Fruit fly (Drosophila melanogaster) whole organism, embryonic: ENCODE data around the gene CG43707.
A peak's percentile ranks its signal among the peaks of the same experiment; 100 is the strongest.

ENCODE experiments used
- ATbp ChIP-seq: fragments of 200-800 bp; sonication (Bioruptor generic); optimal IDR thresholded peaks from 2 replicates; lab custom pipeline; 2017; ENCODE audit warnings: missing biosample characterization, mild to moderate bottlenecking, missing genetic modification characterization, missing genetic modification reagents
- Abd-B ChIP-seq: fragments of 200-800 bp; sonication (Bioruptor generic); optimal IDR thresholded peaks from 2 replicates; lab custom pipeline; 2018; ENCODE audit warnings: missing biosample characterization, mild to moderate bottlenecking, missing genetic modification characterization, moderate library complexity
- Asciz ChIP-seq: fragments of 200-800 bp; sonication (Bioruptor generic); optimal IDR thresholded peaks from 2 replicates; lab custom pipeline; 2017; ENCODE audit warnings: missing biosample characterization, mild to moderate bottlenecking, missing genetic modification characterization, missing genetic modification reagents
- Atf-2 ChIP-seq: fragments of 200-800 bp; sonication (Bioruptor generic); optimal IDR thresholded peaks from 2 replicates; lab custom pipeline; 2016; ENCODE audit warnings: missing biosample characterization, missing genetic modification characterization
- Atf3 ChIP-seq: fragments of 200-800 bp; sonication (Bioruptor generic); optimal IDR thresholded peaks from 3 replicates; lab custom pipeline; 2016; ENCODE audit warnings: missing biosample characterization, missing genetic modification characterization
- BEAF-32 ChIP-seq: fragments of 200-800 bp; sonication (Bioruptor generic); optimal IDR thresholded peaks from 3 replicates; lab custom pipeline; 2017; ENCODE audit warnings: missing biosample characterization, missing genetic modification characterization, mild to moderate bottlenecking, moderate library complexity, missing genetic modification reagents
- CG10565 ChIP-seq: fragments of 200-800 bp; sonication (Bioruptor generic); optimal IDR thresholded peaks from 3 replicates; lab custom pipeline; 2016; ENCODE audit warnings: missing biosample characterization, mild to moderate bottlenecking, missing genetic modification characterization
- CG10959 ChIP-seq: fragments of 200-800 bp; sonication (Bioruptor generic); IDR thresholded peaks from 2 replicates; pipeline ENCODE4 v1.3.6; 2022; ENCODE audit warnings: missing biosample characterization, missing genetic modification characterization
- CG12236 ChIP-seq: fragments of 200-800 bp; sonication (Bioruptor generic); optimal IDR thresholded peaks from 2 replicates; lab custom pipeline; 2016; ENCODE audit warnings: missing biosample characterization, missing genetic modification characterization
- CG1233 ChIP-seq: fragments of 200-800 bp; sonication (Bioruptor generic); optimal IDR thresholded peaks from 4 replicates; lab custom pipeline; 2018; ENCODE audit warnings: missing biosample characterization, mild to moderate bottlenecking, missing genetic modification characterization
- CG13424 ChIP-seq: fragments of 200-800 bp; sonication (Bioruptor generic); optimal IDR thresholded peaks from 2 replicates; lab custom pipeline; 2019; ENCODE audit warnings: missing biosample characterization, mild to moderate bottlenecking, missing genetic modification characterization, moderate library complexity
- CG14710 ChIP-seq: fragments of 200-800 bp; sonication (Bioruptor generic); optimal IDR thresholded peaks from 3 replicates; lab custom pipeline; 2019; ENCODE audit warnings: missing biosample characterization, mild to moderate bottlenecking, missing genetic modification characterization, moderate library complexity
- CG16863 ChIP-seq: fragments of 200-800 bp; sonication (Bioruptor generic); optimal IDR thresholded peaks from 3 replicates; lab custom pipeline; 2016; ENCODE audit warnings: missing biosample characterization, missing genetic modification characterization
- CG17328 ChIP-seq: fragments of 200-800 bp; sonication (Bioruptor generic); IDR thresholded peaks from 2 replicates; pipeline ENCODE4 v1.3.6; 2022; ENCODE audit warnings: missing biosample characterization, missing genetic modification characterization
- CG31388 ChIP-seq: fragments of 200-800 bp; sonication (Bioruptor generic); optimal IDR thresholded peaks from 2 replicates; lab custom pipeline; 2016; ENCODE audit warnings: missing biosample characterization, missing genetic modification characterization
- CG34422 ChIP-seq: fragments of 200-800 bp; sonication (Bioruptor generic); IDR thresholded peaks from 3 replicates; pipeline ENCODE4 v1.3.6; 2022; ENCODE audit warnings: missing biosample characterization, missing genetic modification characterization
- CG4424 ChIP-seq: fragments of 200-800 bp; sonication (Bioruptor generic); optimal IDR thresholded peaks from 3 replicates; lab custom pipeline; 2016; ENCODE audit warnings: missing biosample characterization, missing genetic modification characterization
- CG5953 ChIP-seq: fragments of 200-800 bp; sonication (Bioruptor generic); IDR thresholded peaks from 2 replicates; pipeline ENCODE4 v1.3.6; 2022; ENCODE audit warnings: missing biosample characterization, missing genetic modification characterization
- CG7357 ChIP-seq: fragments of 200-800 bp; sonication (Bioruptor generic); IDR thresholded peaks from 3 replicates; pipeline ENCODE4 v1.3.6; 2022; ENCODE audit warnings: missing biosample characterization, missing genetic modification characterization
- CG7556 ChIP-seq: fragments of 200-800 bp; sonication (Bioruptor generic); optimal IDR thresholded peaks from 2 replicates; lab custom pipeline; 2017; ENCODE audit warnings: missing biosample characterization, mild to moderate bottlenecking, missing genetic modification characterization
- CG7786 ChIP-seq: fragments of 200-800 bp; sonication (Bioruptor generic); optimal IDR thresholded peaks from 2 replicates; lab custom pipeline; 2016; ENCODE audit warnings: missing biosample characterization, missing genetic modification characterization
- CG9932 ChIP-seq: fragments of 200-800 bp; sonication (Bioruptor generic); IDR thresholded peaks from 2 replicates; pipeline ENCODE4 v1.3.6; 2022; ENCODE audit warnings: missing biosample characterization, missing genetic modification characterization
- E2f1 ChIP-seq: fragments of 200-800 bp; sonication (Bioruptor generic); IDR thresholded peaks from 2 replicates; pipeline ENCODE4 v1.3.6; 2022; ENCODE audit warnings: missing biosample characterization, missing genetic modification characterization
- HLHmδ ChIP-seq: fragments of 200-800 bp; sonication (Bioruptor generic); optimal IDR thresholded peaks from 2 replicates; lab custom pipeline; 2018; ENCODE audit warnings: missing biosample characterization, mild to moderate bottlenecking, missing genetic modification characterization, moderate library complexity
- Hmr ChIP-seq: fragments of 200-800 bp; sonication (Bioruptor generic); optimal IDR thresholded peaks from 3 replicates; lab custom pipeline; 2017; ENCODE audit warnings: mild to moderate bottlenecking, missing biosample characterization, missing genetic modification reagents, missing genetic modification characterization
- Mrtf ChIP-seq: fragments of 200-800 bp; sonication (Bioruptor generic); IDR thresholded peaks from 3 replicates; pipeline ENCODE4 v1.3.6; 2022; ENCODE audit warnings: missing biosample characterization, missing genetic modification characterization
- Pdp1 ChIP-seq, 2 experiments: fragments of 200-800 bp; sonication (Bioruptor generic); optimal IDR thresholded peaks; 3 replicates each; lab custom pipeline; 2016; ENCODE audit warnings: missing biosample characterization in 2 of 2, missing genetic modification characterization in 2 of 2, mild to moderate bottlenecking in 1 of 2, moderate library complexity in 1 of 2
- Rfx ChIP-seq: fragments of 200-800 bp; sonication (Bioruptor generic); IDR thresholded peaks from 2 replicates; pipeline ENCODE4 v1.3.6; 2022; ENCODE audit warnings: missing biosample characterization, missing genetic modification characterization
- Spps ChIP-seq: fragments of 200-800 bp; sonication (Bioruptor generic); optimal IDR thresholded peaks from 2 replicates; lab custom pipeline; 2018; ENCODE audit warnings: missing biosample characterization, mild to moderate bottlenecking, missing genetic modification characterization
- Sry-β ChIP-seq: fragments of 200-800 bp; sonication (Bioruptor generic); optimal IDR thresholded peaks from 2 replicates; lab custom pipeline; 2018; ENCODE audit warnings: missing biosample characterization, mild to moderate bottlenecking, missing genetic modification characterization, moderate library complexity
- TFAM ChIP-seq: fragments of 200-800 bp; sonication (Bioruptor generic); optimal IDR thresholded peaks from 2 replicates; lab custom pipeline; 2017; ENCODE audit warnings: missing biosample characterization, missing genetic modification characterization, inconsistent platforms
- ap ChIP-seq: fragments of 200-800 bp; sonication (Bioruptor generic); IDR thresholded peaks from 2 replicates; pipeline ENCODE4 v1.3.6; 2022; ENCODE audit warnings: missing biosample characterization, missing genetic modification characterization
- ase ChIP-seq: fragments of 200-800 bp; sonication (Bioruptor generic); IDR thresholded peaks from 3 replicates; pipeline ENCODE4 v1.3.6; 2022; ENCODE audit warnings: missing biosample characterization, missing genetic modification characterization
- bsh ChIP-seq, 2 experiments: fragments of 200-800 bp; sonication (Bioruptor generic); optimal IDR thresholded peaks; 2 replicates each; lab custom pipeline; 2017 to 2018; ENCODE audit warnings: mild to moderate bottlenecking in 2 of 2, missing biosample characterization in 2 of 2, missing genetic modification characterization in 2 of 2, moderate library complexity in 1 of 2
- chif ChIP-seq, 2 experiments: fragments of 200-800 bp; sonication (Bioruptor generic); optimal IDR thresholded peaks; 3 replicates each; lab custom pipeline; 2016; ENCODE audit warnings: missing biosample characterization in 2 of 2, missing genetic modification characterization in 2 of 2
- dpn ChIP-seq, 2 experiments: fragments of 200-800 bp; sonication (Bioruptor generic); optimal IDR thresholded peaks; 3 replicates each; lab custom pipeline; 2016; ENCODE audit warnings: missing biosample characterization in 2 of 2, missing genetic modification characterization in 2 of 2
- dysf ChIP-seq: fragments of 200-800 bp; sonication (Bioruptor generic); IDR thresholded peaks from 3 replicates; pipeline ENCODE4 v1.3.6; 2022; ENCODE audit warnings: missing biosample characterization, missing genetic modification characterization
- grau ChIP-seq: fragments of 200-800 bp; optimal IDR thresholded peaks from 3 replicates; lab custom pipeline; 2019; ENCODE audit warnings: missing biosample characterization, mild to moderate bottlenecking, missing genetic modification characterization, moderate library complexity
- kni ChIP-seq: fragments of 200-800 bp; sonication (Bioruptor generic); optimal IDR thresholded peaks from 3 replicates; lab custom pipeline; 2017; ENCODE audit warnings: mild to moderate bottlenecking, missing biosample characterization, missing genetic modification reagents, missing genetic modification characterization
- lilli ChIP-seq: fragments of 200-800 bp; sonication (Bioruptor generic); optimal IDR thresholded peaks from 3 replicates; lab custom pipeline; 2016; ENCODE audit warnings: missing biosample characterization, missing genetic modification characterization
- lmd ChIP-seq: fragments of 200-800 bp; sonication (Bioruptor generic); IDR thresholded peaks from 2 replicates; pipeline ENCODE4 v1.3.6; 2022; ENCODE audit warnings: missing biosample characterization, missing genetic modification characterization
- mam ChIP-seq: fragments of 200-800 bp; sonication (Bioruptor generic); optimal IDR thresholded peaks from 3 replicates; lab custom pipeline; 2016; ENCODE audit warnings: missing biosample characterization, missing genetic modification characterization
- nerfin-1 ChIP-seq: fragments of 200-800 bp; sonication (Bioruptor generic); optimal IDR thresholded peaks from 3 replicates; lab custom pipeline; 2019; ENCODE audit warnings: missing biosample characterization, mild to moderate bottlenecking, missing genetic modification characterization, moderate library complexity
- prd ChIP-seq, 3 experiments: fragments of >200 bp in 2 of 3; fragments of 200-800 bp in 1 of 3; sonication (Bioruptor generic) in 1 of 3; optimal IDR thresholded peaks in 2 of 3; IDR thresholded peaks in 1 of 3; 2 replicates in 2 of 3; 3 replicates in 1 of 3; pipeline versions ENCODE4 v1.3.6 to Lab custom; 2017 to 2022; ENCODE audit warnings: missing biosample characterization in 1 of 3, missing genetic modification characterization in 1 of 3
- pros ChIP-seq: fragments of 200-800 bp; sonication (Bioruptor generic); optimal IDR thresholded peaks from 3 replicates; lab custom pipeline; 2019; ENCODE audit warnings: missing biosample characterization, mild to moderate bottlenecking, missing genetic modification characterization, moderate library complexity
- row ChIP-seq: fragments of 200-800 bp; sonication (Bioruptor generic); IDR thresholded peaks from 3 replicates; pipeline ENCODE4 v1.3.6; 2022; ENCODE audit warnings: missing biosample characterization, missing genetic modification characterization
- sens ChIP-seq: fragments of 200-800 bp; sonication (Bioruptor generic); peaks from one replicate; lab custom pipeline; 2016; ENCODE audit warnings: missing biosample characterization, missing genetic modification characterization
- tio ChIP-seq: fragments of 200-800 bp; sonication (Bioruptor generic); optimal IDR thresholded peaks from 2 replicates; lab custom pipeline; 2017; ENCODE audit warnings: missing biosample characterization, missing genetic modification characterization, inconsistent platforms
- zen ChIP-seq: fragments of 200-800 bp; sonication (Bioruptor generic); optimal IDR thresholded peaks from 3 replicates; lab custom pipeline; 2018; ENCODE audit warnings: missing biosample characterization, mild to moderate bottlenecking, missing genetic modification characterization, moderate library complexity

CG43707 gene

DNA sequence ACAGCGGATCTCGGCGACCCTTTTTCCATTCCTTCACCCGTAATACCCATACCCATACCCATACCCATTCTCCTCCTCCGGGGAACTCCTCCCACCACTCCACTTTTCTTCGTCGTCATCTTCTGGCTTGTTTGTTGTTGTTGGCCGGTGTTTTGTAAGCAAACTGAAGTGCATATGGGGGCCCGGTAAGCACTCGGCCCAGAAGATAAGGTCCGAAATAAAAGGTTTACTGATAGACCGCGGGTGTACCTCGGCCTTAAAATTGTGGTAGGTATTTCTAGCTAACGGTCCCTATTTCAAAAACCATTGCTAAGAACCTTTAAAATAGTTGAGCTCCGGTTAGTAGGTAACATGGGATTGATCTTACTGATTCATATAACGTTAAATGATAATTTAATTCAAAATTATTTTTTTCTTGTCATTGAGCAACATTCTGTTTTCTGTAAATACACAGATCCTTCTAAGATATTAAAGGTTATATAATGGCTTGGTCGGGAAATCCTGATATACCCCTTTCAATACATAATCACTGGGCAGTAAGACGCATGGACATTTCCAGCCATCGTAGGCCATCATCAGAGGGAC lies 18.8 kb downstream of the CG43707 start:
- TF ChIP-seq CG10959 (peak; percentile 55; the same call in 1 of the 2 replicates), CG13424 (tag; lab: Kevin White, UChicago) (peak; percentile 34), BEAF-32 (GFP tag; lab: Kevin White, UChicago) (no peak), lilli (peak; percentile 27), Spps (tag; lab: Kevin White, UChicago) (peak; percentile 16), CG7556 (GFP tag; lab: Kevin White, UChicago) (peak; percentile 36), Rfx (GFP tag; lab: Robert Waterston, UW) (no peak), dysf (peak; percentile 32; the same call in 1 of the 3 replicates), Pdp1 (GFP tag; optimal IDR thresholded peaks at IDR 0.05; lab: Kevin White, UChicago) (peak; percentile 29 to 81), grau (tag; lab: Kevin White, UChicago) (peak; percentile 29), Abd-B (GFP tag; lab: Kevin White, UChicago) (peak; percentile 30), CG14710 (tag; lab: Kevin White, UChicago) (peak; percentile 51), Asciz (GFP tag; lab: Kevin White, UChicago) (peak; percentile 21), ap (GFP tag; lab: Robert Waterston, UW) (peak; percentile 37; the same call in 1 of the 2 replicates), nerfin-1 (tag; lab: Kevin White, UChicago) (no peak), Mrtf (no peak), TFAM (GFP tag; lab: Kevin White, UChicago) (no peak), CG5953 (GFP tag; lab: Robert Waterston, UW) (0 out of 2 replicates have a peak, but pooled peaks have one; percentile 19), pros (GFP tag; lab: Kevin White, UChicago) (peak; percentile 65), E2f1 (GFP tag; lab: Robert Waterston, UW) (peak; percentile 7; the same call in 1 of the 2 replicates), CG10565 (GFP tag; lab: Kevin White, UChicago) (no peak), CG9932 (no peak), mam (peak; percentile 4), lmd (GFP tag; lab: Robert Waterston, UW) (peak; percentile 59), Atf3 (GFP tag; lab: Kevin White, UChicago) (peak; percentile 22), row (GFP tag; lab: Robert Waterston, UW) (peak; percentile 83), Hmr (peak; percentile 3), CG17328 (GFP tag; lab: Robert Waterston, UW) (peak; percentile 30; the same call in 1 of the 2 replicates), sens (GFP tag; lab: Kevin White, UChicago) (peak; percentile 93), kni (peak; percentile 58), ase (GFP tag; lab: Robert Waterston, UW) (0 out of 3 replicates have a peak, but pooled peaks have one; percentile 7), chif (GFP tag; optimal IDR thresholded peaks at IDR 0.05; lab: Kevin White, UChicago) (peak in 1 of 2 experiments; percentile 74), CG7786 (GFP tag; lab: Kevin White, UChicago) (peak; percentile 33), HLHmδ (GFP tag; lab: Kevin White, UChicago) (peak; percentile 79), CG1233 (GFP tag; lab: Kevin White, UChicago) (no peak), Atf-2 (peak; percentile 60), CG4424 (peak; percentile 11), zen (tag; lab: Kevin White, UChicago) (peak; percentile 17), Sry-β (GFP tag; lab: Kevin White, UChicago) (no peak), prd (optimal IDR thresholded peaks at IDR 0.05; lab: Kevin White, UChicago) (no peak), prd (GFP tag; IDR thresholded peaks at IDR 0.05; lab: Robert Waterston, UW) (peak; percentile 80; the same call in 2 of the 3 replicates), CG12236 (GFP tag; lab: Kevin White, UChicago) (no peak), bsh (GFP tag; optimal IDR thresholded peaks at IDR 0.05; lab: Kevin White, UChicago) (peak in 1 of 2 experiments; percentile 5), ATbp (GFP tag; lab: Kevin White, UChicago) (peak; percentile 38), CG34422 (0 out of 3 replicates have a peak, but pooled peaks have one; percentile 7), CG31388 (GFP tag; lab: Kevin White, UChicago) (no peak), CG7357 (GFP tag; lab: Robert Waterston, UW) (no peak; the same call in 2 of the 3 replicates), CG16863 (GFP tag; lab: Kevin White, UChicago) (peak; percentile 52), dpn (GFP tag; optimal IDR thresholded peaks at IDR 0.05; lab: Kevin White, UChicago) (peak in 1 of 2 experiments; percentile 36), tio (GFP tag; lab: Kevin White, UChicago) (peak; percentile 65)
